Fruit fly (Drosophila melanogaster): Measurements from ENCODE around the gene meng.

The meng gene

dm6 chr2L:6794956-6795522 lies 52.7 kb downstream of the meng start (continued):
- no peak for TF ChIP-seq mam (GFP tag; optimal IDR thresholded peaks at IDR 0.05)
- no peak for TF ChIP-seq CG6175 (GFP tag; IDR thresholded peaks at IDR 0.05)
- no peak for TF ChIP-seq hth (optimal IDR thresholded peaks at IDR 0.05)
- TF ChIP-seq CG18764 (GFP tag; optimal IDR thresholded peaks at IDR 0.05): no peak
- TF ChIP-seq NK7.1 (GFP tag; optimal IDR thresholded peaks at IDR 0.05): no peak
- no peak for TF ChIP-seq croc (GFP tag; conservative IDR thresholded peaks at IDR 0.05)
- no peak for TF ChIP-seq CG10462 (GFP tag; optimal IDR thresholded peaks at IDR 0.05)
- TF ChIP-seq HLH3B (GFP tag; IDR thresholded peaks at IDR 0.05): 0 out of 2 replicates have a peak, but pooled peaks have one; percentile 18
- TF ChIP-seq CG10979 (tag; optimal IDR thresholded peaks at IDR 0.05): no peak
- peak; percentile 19; the same call in 1 of the 2 replicates for TF ChIP-seq CG10366 (GFP tag; IDR thresholded peaks at IDR 0.05)
- TF ChIP-seq MBD-R2 (GFP tag; IDR thresholded peaks at IDR 0.05): 0 out of 2 replicates have a peak, but pooled peaks have one; percentile 8
- no peak for TF ChIP-seq CG12071 (GFP tag; optimal IDR thresholded peaks at IDR 0.05)
- TF ChIP-seq sd (tag; optimal IDR thresholded peaks at IDR 0.05): peak; percentile 52
- TF ChIP-seq CG14014 (GFP tag; IDR thresholded peaks at IDR 0.05): 0 out of 2 replicates have a peak, but pooled peaks have one; percentile 9
- peak; percentile 24 for TF ChIP-seq CG13624 (GFP tag; optimal IDR thresholded peaks at IDR 0.05)
- TF ChIP-seq D (optimal IDR thresholded peaks at IDR 0.05): no peak
- TF ChIP-seq D (GFP tag; optimal IDR thresholded peaks at IDR 0.05): no peak
- TF ChIP-seq Scr (GFP tag; IDR thresholded peaks at IDR 0.05; ENCODE audit: partially characterized antibody): no peak
- TF ChIP-seq scrt (GFP tag; optimal IDR thresholded peaks at IDR 0.05): peak; percentile 21
- TF ChIP-seq CG9727 (GFP tag; optimal IDR thresholded peaks at IDR 0.05): peak; percentile 41
- TF ChIP-seq Blimp-1 (GFP tag; optimal IDR thresholded peaks at IDR 0.05): peak; percentile 5
- no peak for TF ChIP-seq ato (GFP tag; IDR thresholded peaks at IDR 0.05; ENCODE audit: partially characterized antibody)
- TF ChIP-seq CG1832 (GFP tag; optimal IDR thresholded peaks at IDR 0.05): no peak
- no peak for TF ChIP-seq jumu (GFP tag; optimal IDR thresholded peaks at IDR 0.05)
- peak; percentile 28 for TF ChIP-seq CG2678 (tag; optimal IDR thresholded peaks at IDR 0.05)
- TF ChIP-seq CG10147 (GFP tag; optimal IDR thresholded peaks at IDR 0.05): peak; percentile 45
- TF ChIP-seq Camta (GFP tag; optimal IDR thresholded peaks at IDR 0.05): peak; percentile 8
- peak; percentile 55 for TF ChIP-seq crol (GFP tag; IDR thresholded peaks at IDR 0.05)
- TF ChIP-seq Pdp1 (GFP tag; optimal IDR thresholded peaks at IDR 0.05): peak in 1 of 2 experiments; percentile 33
- no peak for TF ChIP-seq lola (GFP tag; optimal IDR thresholded peaks at IDR 0.05)
- TF ChIP-seq ac (GFP tag; optimal IDR thresholded peaks at IDR 0.05): peak; percentile 10
- TF ChIP-seq TFAM (GFP tag; optimal IDR thresholded peaks at IDR 0.05): no peak
- TF ChIP-seq tup (GFP tag; optimal IDR thresholded peaks at IDR 0.05): no peak
- peak; percentile 39 for TF ChIP-seq CG11504 (tag; optimal IDR thresholded peaks at IDR 0.05)
- TF ChIP-seq CG2120 (GFP tag; optimal IDR thresholded peaks at IDR 0.05): no peak
- peak; percentile 8 for TF ChIP-seq repo (GFP tag; optimal IDR thresholded peaks at IDR 0.05)
- no peak for TF ChIP-seq fd102C (GFP tag; optimal IDR thresholded peaks at IDR 0.05)
- TF ChIP-seq CG10654 (GFP tag; optimal IDR thresholded peaks at IDR 0.05): no peak
- no peak for TF ChIP-seq fu2 (GFP tag; optimal IDR thresholded peaks at IDR 0.05)
- TF ChIP-seq CG2712 (tag; optimal IDR thresholded peaks at IDR 0.05): peak; percentile 25
- TF ChIP-seq dmrt99B (tag; optimal IDR thresholded peaks at IDR 0.05): peak; percentile 40
- TF ChIP-seq gcm2 (GFP tag; optimal IDR thresholded peaks at IDR 0.05): no peak
- no peak for TF ChIP-seq CG7372 (GFP tag; IDR thresholded peaks at IDR 0.05)
- TF ChIP-seq chif (GFP tag; optimal IDR thresholded peaks at IDR 0.05): peak in 1 of 2 experiments; percentile 31
- no peak for TF ChIP-seq hkb (optimal IDR thresholded peaks at IDR 0.05)
- no peak for TF ChIP-seq hkb (GFP tag; IDR thresholded peaks at IDR 0.05)
- TF ChIP-seq CG12659 (GFP tag; optimal IDR thresholded peaks at IDR 0.05): peak; percentile 15
- no peak for TF ChIP-seq dm (GFP tag; optimal IDR thresholded peaks at IDR 0.05)
- TF ChIP-seq oc (tag; optimal IDR thresholded peaks at IDR 0.05): no peak
- TF ChIP-seq org-1 (GFP tag; optimal IDR thresholded peaks at IDR 0.05): no peak
- TF ChIP-seq CG9437 (GFP tag; optimal IDR thresholded peaks at IDR 0.05): no peak
